Worm (Caenorhabditis elegans): ENCODE results near the gene R11G1.1.

DNA sequence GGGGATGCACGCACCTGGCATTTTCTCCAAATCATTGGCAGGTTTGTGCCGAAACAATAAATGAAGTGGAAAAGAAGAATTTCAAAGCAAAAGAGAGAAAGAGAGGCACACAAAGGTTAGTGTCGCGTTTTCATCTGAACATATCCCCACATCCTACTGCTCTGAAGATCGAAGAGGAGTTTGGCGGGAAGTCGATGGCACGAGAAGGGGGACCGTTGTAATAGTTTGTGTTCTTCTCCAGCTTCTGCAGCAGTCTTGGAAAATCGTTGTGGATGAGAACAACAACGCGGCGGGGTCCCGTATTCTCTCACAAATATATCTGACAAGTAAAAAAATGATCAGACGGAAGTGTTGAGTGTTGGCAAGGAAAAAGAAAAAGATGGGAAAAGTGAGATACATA is 13.4 kb upstream of the R11G1.1 start:
- TF ChIP-seq nhr-11 (tag; optimal IDR thresholded peaks at IDR 0.05) (no peak), sox-4 (tag; optimal IDR thresholded peaks at IDR 0.05) (no peak), ceh-19 (GFP tag; optimal IDR thresholded peaks at IDR 0.05) (no peak), ahr-1 (tag; optimal IDR thresholded peaks at IDR 0.05) (no peak), elt-2 (tag; optimal IDR thresholded peaks at IDR 0.05) (no peak), ceh-9 (tag; optimal IDR thresholded peaks at IDR 0.05) (no peak), F13H6.1 (tag; optimal IDR thresholded peaks at IDR 0.05) (no peak), unc-42 (tag; optimal IDR thresholded peaks at IDR 0.05) (no peak)
